Fruit fly (Drosophila melanogaster) whole organism, prepupa: ENCODE measurements around the gene Tango9.

Source experiments
- Blimp-1 ChIP-seq: fragments of 200-800 bp; sonication (Bioruptor generic); optimal IDR thresholded peaks from 3 replicates; lab custom pipeline; 2017; ENCODE audit warnings: missing biosample characterization, missing genetic modification characterization, mild to moderate bottlenecking, moderate library complexity, missing genetic modification reagents
- CG10631 ChIP-seq: fragments of 200-800 bp; sonication (Bioruptor generic); optimal IDR thresholded peaks from 2 replicates; lab custom pipeline; 2016; ENCODE audit warnings: missing biosample characterization, missing genetic modification characterization
- CG10669 ChIP-seq: fragments of 200-800 bp; sonication (Bioruptor generic); optimal IDR thresholded peaks from 3 replicates; lab custom pipeline; 2018; ENCODE audit warnings: missing biosample characterization, mild to moderate bottlenecking, missing genetic modification characterization, moderate library complexity
- CG11294 ChIP-seq: fragments of 200-800 bp; sonication (Bioruptor generic); IDR thresholded peaks from 2 replicates; pipeline ENCODE4 v1.3.6; 2022; ENCODE audit warnings: missing biosample characterization, missing genetic modification characterization
- CG15336 ChIP-seq: fragments of 200-800 bp; sonication (Bioruptor generic); IDR thresholded peaks from 2 replicates; pipeline ENCODE4 v1.3.6; 2022; ENCODE audit warnings: missing biosample characterization, missing genetic modification characterization
- CG1621 ChIP-seq: fragments of 200-800 bp; sonication (Bioruptor generic); optimal IDR thresholded peaks from 3 replicates; lab custom pipeline; 2018; ENCODE audit warnings: missing biosample characterization, mild to moderate bottlenecking, missing genetic modification characterization
- CG16779 ChIP-seq: fragments of 200-800 bp; sonication (Bioruptor generic); optimal IDR thresholded peaks from 3 replicates; lab custom pipeline; 2017; ENCODE audit warnings: missing biosample characterization, mild to moderate bottlenecking, missing genetic modification characterization
- CG3032 ChIP-seq: fragments of 200-800 bp; optimal IDR thresholded peaks from 2 replicates; lab custom pipeline; 2019; ENCODE audit warnings: missing biosample characterization, mild to moderate bottlenecking, missing genetic modification characterization, moderate library complexity
- CG31627 ChIP-seq: fragments of 200-800 bp; sonication (Bioruptor generic); optimal IDR thresholded peaks from 3 replicates; lab custom pipeline; 2016; ENCODE audit warnings: missing biosample characterization, missing genetic modification characterization
- CG32006 ChIP-seq: fragments of 200-800 bp; sonication (Bioruptor generic); optimal IDR thresholded peaks from 3 replicates; lab custom pipeline; 2017; ENCODE audit warnings: missing biosample characterization, mild to moderate bottlenecking, missing genetic modification characterization
- CG34406 ChIP-seq: fragments of 200-800 bp; sonication (Bioruptor generic); optimal IDR thresholded peaks from 3 replicates; lab custom pipeline; 2016; ENCODE audit warnings: missing biosample characterization, missing genetic modification characterization
- CG3919 ChIP-seq: fragments of 200-800 bp; sonication (Bioruptor generic); optimal IDR thresholded peaks from 3 replicates; lab custom pipeline; 2016; ENCODE audit warnings: missing biosample characterization, missing genetic modification characterization
- CG4318 ChIP-seq: fragments of 200-800 bp; sonication (Bioruptor generic); optimal IDR thresholded peaks from 3 replicates; lab custom pipeline; 2017; ENCODE audit warnings: missing biosample characterization, mild to moderate bottlenecking, missing genetic modification characterization
- CG6163 ChIP-seq: fragments of 200-800 bp; sonication (Bioruptor generic); IDR thresholded peaks from 3 replicates; pipeline ENCODE4 v1.3.6; 2022; ENCODE audit warnings: missing biosample characterization, missing genetic modification characterization
- CG6276 ChIP-seq: fragments of 200-800 bp; sonication (Bioruptor generic); optimal IDR thresholded peaks from 2 replicates; lab custom pipeline; 2017; ENCODE audit warnings: missing biosample characterization, mild to moderate bottlenecking, missing genetic modification characterization
- CG6792 ChIP-seq: fragments of 200-800 bp; sonication (Bioruptor generic); optimal IDR thresholded peaks from 3 replicates; lab custom pipeline; 2016; ENCODE audit warnings: missing biosample characterization, missing genetic modification characterization
- CG6808 ChIP-seq: fragments of 200-800 bp; sonication (Bioruptor generic); optimal IDR thresholded peaks from 3 replicates; lab custom pipeline; 2017; ENCODE audit warnings: missing biosample characterization, missing genetic modification characterization, mild to moderate bottlenecking, moderate library complexity, missing genetic modification reagents
- CG8119 ChIP-seq: fragments of 200-800 bp; sonication (Bioruptor generic); IDR thresholded peaks from 3 replicates; pipeline ENCODE4 v1.3.6; 2022; ENCODE audit warnings: missing biosample characterization, missing genetic modification characterization
- CG8319 ChIP-seq: fragments of 200-800 bp; sonication (Bioruptor generic); optimal IDR thresholded peaks from 3 replicates; lab custom pipeline; 2016; ENCODE audit warnings: missing biosample characterization, missing genetic modification characterization
- CG8632 ChIP-seq: fragments of 200-800 bp; sonication (Bioruptor generic); optimal IDR thresholded peaks from 3 replicates; lab custom pipeline; 2016; ENCODE audit warnings: missing biosample characterization, missing genetic modification characterization
- CG9139 ChIP-seq: fragments of 200-800 bp; sonication (Bioruptor generic); optimal IDR thresholded peaks from 3 replicates; lab custom pipeline; 2017; ENCODE audit warnings: missing biosample characterization, mild to moderate bottlenecking, missing genetic modification characterization
- Eip75B ChIP-seq: fragments of 200-800 bp; sonication (Bioruptor generic); optimal IDR thresholded peaks from 3 replicates; lab custom pipeline; 2016; ENCODE audit warnings: missing biosample characterization, missing genetic modification characterization
- Eip93F ChIP-seq: fragments of 200-800 bp; sonication (Bioruptor generic); optimal IDR thresholded peaks from 2 replicates; lab custom pipeline; 2016; ENCODE audit warnings: missing biosample characterization, mild to moderate bottlenecking, missing genetic modification characterization
- Ets21C ChIP-seq: fragments of 200-800 bp; sonication (Bioruptor generic); optimal IDR thresholded peaks from 3 replicates; lab custom pipeline; 2016; ENCODE audit warnings: missing biosample characterization, missing genetic modification characterization
- Ets96B ChIP-seq: fragments of 200-800 bp; optimal IDR thresholded peaks from 2 replicates; lab custom pipeline; 2019; ENCODE audit warnings: missing biosample characterization, mild to moderate bottlenecking, missing genetic modification characterization, moderate library complexity
- Gug ChIP-seq: fragments of 200-800 bp; sonication (Bioruptor generic); IDR thresholded peaks from 2 replicates; pipeline ENCODE4 v1.3.6; 2022; ENCODE audit warnings: missing biosample characterization, missing genetic modification characterization
- Hr38 ChIP-seq: sonication (Bioruptor generic); optimal IDR thresholded peaks from 2 replicates; lab custom pipeline; 2016; ENCODE audit warnings: missing biosample characterization, missing genetic modification characterization
- Hr39 ChIP-seq: fragments of 200-800 bp; sonication (Bioruptor generic); optimal IDR thresholded peaks from 2 replicates; lab custom pipeline; 2016; ENCODE audit warnings: missing biosample characterization, missing genetic modification characterization
- Hr4 ChIP-seq: fragments of 200-800 bp; sonication (Bioruptor generic); optimal IDR thresholded peaks from 3 replicates; lab custom pipeline; 2016; ENCODE audit warnings: missing biosample characterization, missing genetic modification characterization
- Lpt ChIP-seq: fragments of 200-800 bp; sonication (Bioruptor generic); optimal IDR thresholded peaks from 3 replicates; lab custom pipeline; 2016; ENCODE audit warnings: missing biosample characterization, missing genetic modification characterization
- Met ChIP-seq: fragments of 200-800 bp; sonication (Bioruptor generic); optimal IDR thresholded peaks from 3 replicates; lab custom pipeline; 2016; ENCODE audit warnings: missing biosample characterization, missing genetic modification characterization
- OdsH ChIP-seq: fragments of 200-800 bp; sonication (Bioruptor generic); optimal IDR thresholded peaks from 3 replicates; lab custom pipeline; 2016; ENCODE audit warnings: missing biosample characterization, missing genetic modification characterization
- Smox ChIP-seq: fragments of 200-800 bp; sonication (Bioruptor generic); optimal IDR thresholded peaks from 3 replicates; lab custom pipeline; 2016; ENCODE audit warnings: missing biosample characterization, missing genetic modification characterization
- Sox102F ChIP-seq: fragments of 200-800 bp; sonication (Bioruptor generic); optimal IDR thresholded peaks from 2 replicates; lab custom pipeline; 2016; ENCODE audit warnings: missing biosample characterization, mild to moderate bottlenecking, missing genetic modification characterization
- Sox14 ChIP-seq: fragments of 200-800 bp; sonication (Bioruptor generic); optimal IDR thresholded peaks from 3 replicates; lab custom pipeline; 2016; ENCODE audit warnings: missing biosample characterization, missing genetic modification characterization
- achi ChIP-seq: fragments of 200-800 bp; sonication (Bioruptor generic); optimal IDR thresholded peaks from 3 replicates; lab custom pipeline; 2016; ENCODE audit warnings: missing biosample characterization, missing genetic modification characterization
- acj6 ChIP-seq: fragments of 200-800 bp; sonication (Bioruptor generic); optimal IDR thresholded peaks from 3 replicates; lab custom pipeline; 2016; ENCODE audit warnings: missing biosample characterization, missing genetic modification characterization
- cyc ChIP-seq: fragments of 200-800 bp; sonication (Bioruptor generic); optimal IDR thresholded peaks from 3 replicates; lab custom pipeline; 2016; ENCODE audit warnings: missing biosample characterization, missing genetic modification characterization
- dac ChIP-seq: fragments of 200-800 bp; sonication (Bioruptor generic); optimal IDR thresholded peaks from 2 replicates; lab custom pipeline; 2017; ENCODE audit warnings: missing biosample characterization, mild to moderate bottlenecking, missing genetic modification characterization
- dsx ChIP-seq: fragments of 200-800 bp; optimal IDR thresholded peaks from 3 replicates; lab custom pipeline; 2019; ENCODE audit warnings: missing biosample characterization, mild to moderate bottlenecking, missing genetic modification characterization, moderate library complexity; ENCODE audit not compliant: poor library complexity, severe bottlenecking
- eg ChIP-seq: fragments of 200-800 bp; sonication (Bioruptor generic); IDR thresholded peaks from 3 replicates; pipeline ENCODE4 v1.3.6; 2022; ENCODE audit warnings: missing biosample characterization, missing genetic modification characterization
- esn ChIP-seq: fragments of 200-800 bp; sonication (Bioruptor generic); optimal IDR thresholded peaks from 2 replicates; lab custom pipeline; 2016; ENCODE audit warnings: missing biosample characterization, mild to moderate bottlenecking, missing genetic modification characterization, moderate library complexity
- fd59A ChIP-seq: fragments of 200-800 bp; sonication (Bioruptor generic); optimal IDR thresholded peaks from 2 replicates; lab custom pipeline; 2017; ENCODE audit warnings: missing biosample characterization, mild to moderate bottlenecking, missing genetic modification characterization, missing genetic modification reagents
- fd85E ChIP-seq: fragments of 200-800 bp; sonication (Bioruptor generic); optimal IDR thresholded peaks from 3 replicates; lab custom pipeline; 2016; ENCODE audit warnings: missing biosample characterization, missing genetic modification characterization
- fkh ChIP-seq: fragments of 200-800 bp; sonication (Bioruptor generic); optimal IDR thresholded peaks from 3 replicates; lab custom pipeline; 2017; ENCODE audit warnings: missing biosample characterization, mild to moderate bottlenecking, missing genetic modification characterization, moderate library complexity
- lz ChIP-seq: fragments of 200-800 bp; sonication (Bioruptor generic); optimal IDR thresholded peaks from 3 replicates; lab custom pipeline; 2016; ENCODE audit warnings: missing biosample characterization, missing genetic modification characterization
- net ChIP-seq: fragments of 200-800 bp; sonication (Bioruptor generic); optimal IDR thresholded peaks from 3 replicates; lab custom pipeline; 2016; ENCODE audit warnings: missing biosample characterization, missing genetic modification characterization
- pdm3 ChIP-seq: fragments of 200-800 bp; sonication (Bioruptor generic); optimal IDR thresholded peaks from 3 replicates; lab custom pipeline; 2016; ENCODE audit warnings: missing biosample characterization, missing genetic modification characterization
- salr ChIP-seq, 2 experiments: fragments of 200-800 bp; sonication (Bioruptor generic); optimal IDR thresholded peaks; 3 replicates each; lab custom pipeline; 2016 to 2018; ENCODE audit warnings: missing biosample characterization in 2 of 2, missing genetic modification characterization in 2 of 2, mild to moderate bottlenecking in 1 of 2
- ss ChIP-seq, 2 experiments: fragments of 200-800 bp; sonication (Bioruptor generic); optimal IDR thresholded peaks; 2 replicates in 1 of 2; 3 replicates in 1 of 2; lab custom pipeline; 2017 to 2018; ENCODE audit warnings: mild to moderate bottlenecking in 2 of 2, missing biosample characterization in 2 of 2, missing genetic modification characterization in 2 of 2, moderate library complexity in 1 of 2
- svp ChIP-seq: fragments of 200-800 bp; sonication (Bioruptor generic); peaks from one replicate; lab custom pipeline; 2016; ENCODE audit warnings: missing biosample characterization, missing genetic modification characterization
- vri ChIP-seq: fragments of 200-800 bp; sonication (Bioruptor generic); optimal IDR thresholded peaks from 3 replicates; lab custom pipeline; 2016; ENCODE audit warnings: missing biosample characterization, mild to moderate bottlenecking, missing genetic modification characterization

Tango9 gene

DNA sequence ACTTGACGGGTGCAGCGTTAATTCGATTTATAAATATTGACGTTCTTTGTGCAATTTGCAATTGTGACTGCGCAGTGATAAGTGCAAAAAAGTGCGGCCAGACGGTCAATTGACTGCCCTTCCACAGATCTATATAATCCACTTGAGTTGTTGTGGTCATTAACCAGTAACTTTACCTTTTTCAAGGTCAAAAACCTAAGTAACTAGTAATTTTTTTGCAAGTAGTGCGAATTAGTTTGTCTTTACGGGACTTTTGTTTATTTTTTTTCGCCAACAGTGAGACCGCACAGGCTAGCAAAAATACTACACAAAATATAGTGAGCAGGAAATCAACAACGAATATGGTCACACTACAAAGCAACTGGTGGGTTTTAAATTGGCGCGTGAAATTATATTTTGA is at the start of gene Tango9:
TSS of gene Tango9 (minus strand) at position 280 of the 400 bp plus-strand sequence.
- peak; percentile 63 for TF ChIP-seq cyc (GFP tag; lab: Kevin White, UChicago)
- TF ChIP-seq Hr39 (GFP tag; lab: Kevin White, UChicago) = peak; percentile 60
- no peak for TF ChIP-seq Smox (GFP tag; lab: Kevin White, UChicago)
- peak; percentile 63; the same call in 2 of the 3 replicates for TF ChIP-seq CG6163 (GFP tag; lab: Robert Waterston, UW)
- peak; percentile 25 for TF ChIP-seq CG6808
- TF ChIP-seq achi = peak; percentile 20
- no peak for TF ChIP-seq eg (GFP tag; lab: Robert Waterston, UW)
- TF ChIP-seq Ets96B = peak; percentile 47
- TF ChIP-seq CG31627 (GFP tag; lab: Kevin White, UChicago) = peak; percentile 59
- peak; percentile 21 for TF ChIP-seq CG3032 (tag; lab: Kevin White, UChicago)
- peak; percentile 29 for TF ChIP-seq vri (GFP tag; lab: Kevin White, UChicago)
- TF ChIP-seq salr (GFP tag; optimal IDR thresholded peaks at IDR 0.05; lab: Kevin White, UChicago) = no peak
- peak; percentile 9 to 47 for TF ChIP-seq ss (GFP tag; optimal IDR thresholded peaks at IDR 0.05; lab: Kevin White, UChicago)
- peak; percentile 59 for TF ChIP-seq esn
- TF ChIP-seq CG10669 (GFP tag; lab: Kevin White, UChicago) = peak; percentile 1
- TF ChIP-seq dsx (GFP tag; lab: Kevin White, UChicago) = peak; percentile 24
- no peak for TF ChIP-seq fd85E (GFP tag; lab: Kevin White, UChicago)
- peak; percentile 84 for TF ChIP-seq svp (GFP tag; lab: Kevin White, UChicago)
- no peak for TF ChIP-seq Gug (GFP tag; lab: Robert Waterston, UW)
- TF ChIP-seq OdsH (GFP tag; lab: Kevin White, UChicago) = peak; percentile 4
- peak; percentile 80 for TF ChIP-seq Sox14 (GFP tag; lab: Kevin White, UChicago)
- TF ChIP-seq CG3919 = peak; percentile 67
- TF ChIP-seq Lpt (GFP tag; lab: Kevin White, UChicago) = no peak
- TF ChIP-seq CG4318 (GFP tag; lab: Kevin White, UChicago) = no peak
- TF ChIP-seq lz = peak; percentile 56
- TF ChIP-seq Hr4 (GFP tag; lab: Kevin White, UChicago) = peak; percentile 6
- TF ChIP-seq fd59A (GFP tag; lab: Kevin White, UChicago) = no peak
- no peak for TF ChIP-seq CG8319 (GFP tag; lab: Kevin White, UChicago)
- no peak for TF ChIP-seq CG6276 (GFP tag; lab: Kevin White, UChicago)
- no peak for TF ChIP-seq CG32006 (GFP tag; lab: Kevin White, UChicago)
- TF ChIP-seq Eip75B (GFP tag; lab: Kevin White, UChicago) = peak; percentile 43
- TF ChIP-seq Blimp-1 (GFP tag; lab: Kevin White, UChicago) = peak; percentile 29
- TF ChIP-seq CG8119 (GFP tag; lab: Robert Waterston, UW) = no peak
- TF ChIP-seq CG8632 (GFP tag; lab: Kevin White, UChicago) = peak; percentile 12
- no peak for TF ChIP-seq CG16779 (tag; lab: Kevin White, UChicago)
- 0 out of 2 replicates have a peak, but pooled peaks have one; percentile 25 for TF ChIP-seq CG15336 (GFP tag; lab: Robert Waterston, UW)
- no peak for TF ChIP-seq Hr38 (GFP tag; lab: Kevin White, UChicago)
- TF ChIP-seq dac = no peak
- peak; percentile 17 for TF ChIP-seq CG10631 (GFP tag; lab: Kevin White, UChicago)
- peak; percentile 58 for TF ChIP-seq Met
- peak; percentile 33 for TF ChIP-seq acj6 (GFP tag; lab: Kevin White, UChicago)
- TF ChIP-seq CG34406 (GFP tag; lab: Kevin White, UChicago) = peak; percentile 32
- TF ChIP-seq CG1621 (tag; lab: Kevin White, UChicago) = peak; percentile 45
- TF ChIP-seq CG6792 (GFP tag; lab: Kevin White, UChicago) = peak; percentile 35
- no peak for TF ChIP-seq CG11294
- peak; percentile 31 for TF ChIP-seq pdm3
- TF ChIP-seq CG9139 (GFP tag; lab: Kevin White, UChicago) = no peak
- peak; percentile 37 for TF ChIP-seq Sox102F (GFP tag; lab: Kevin White, UChicago)
- no peak for TF ChIP-seq Eip93F (GFP tag; lab: Kevin White, UChicago)
- TF ChIP-seq net (GFP tag; lab: Kevin White, UChicago) = peak; percentile 33
- TF ChIP-seq fkh (GFP tag; lab: Kevin White, UChicago) = peak; percentile 66
- TF ChIP-seq Ets21C (GFP tag; lab: Kevin White, UChicago) = no peak
